Fruit fly (Drosophila melanogaster) whole organism, wandering third instar larva: ENCODE measurements around the gene CG15382.

Experiments
- br ChIP-seq: fragments of 200-800 bp; sonication (Bioruptor generic); optimal IDR thresholded peaks from 2 replicates; lab custom pipeline; 2016; ENCODE audit warnings: missing biosample characterization, missing genetic modification characterization
- brk ChIP-seq: fragments of 200-800 bp; sonication (Bioruptor generic); optimal IDR thresholded peaks from 2 replicates; lab custom pipeline; 2016; ENCODE audit warnings: missing biosample characterization, mild to moderate bottlenecking, missing genetic modification characterization
- fru ChIP-seq: fragments of 200-800 bp; sonication (Bioruptor generic); optimal IDR thresholded peaks from 3 replicates; lab custom pipeline; 2016; ENCODE audit warnings: missing biosample characterization, mild to moderate bottlenecking, missing genetic modification characterization
- h ChIP-seq: fragments of 200-800 bp; sonication (Bioruptor generic); optimal IDR thresholded peaks from 3 replicates; lab custom pipeline; 2016; ENCODE audit warnings: missing biosample characterization, mild to moderate bottlenecking, missing genetic modification characterization
- psq ChIP-seq: fragments of 200-800 bp; sonication (Bioruptor generic); optimal IDR thresholded peaks from 3 replicates; lab custom pipeline; 2017; ENCODE audit warnings: missing biosample characterization, mild to moderate bottlenecking, missing genetic modification characterization, moderate library complexity
- rgr ChIP-seq: fragments of 200-800 bp; sonication (Bioruptor generic); optimal IDR thresholded peaks from 3 replicates; lab custom pipeline; 2016; ENCODE audit warnings: missing biosample characterization, mild to moderate bottlenecking, missing genetic modification characterization

- TF ChIP-seq h (GFP tag; lab: Kevin White, UChicago) (peak; percentile 97), brk (GFP tag; lab: Kevin White, UChicago) (peak; percentile 89), fru (GFP tag; lab: Kevin White, UChicago) (peak; percentile 97), psq (peak; percentile 98), br (peak; percentile 92), rgr (peak; percentile 95)
These were observed 9.1 kb downstream of the CG15382 start for dm6 chr2L:2164520-2165237.
